Fruit fly (Drosophila melanogaster) whole organism, embryonic: ENCODE measurements around the gene Pp1-87B.

Experiments used
- B-H2 ChIP-seq: fragments of 200-800 bp; sonication (Bioruptor generic); optimal IDR thresholded peaks from 2 replicates; lab custom pipeline; 2018; ENCODE audit warnings: missing biosample characterization, mild to moderate bottlenecking, missing genetic modification characterization
- BEAF-32 ChIP-seq: fragments of 200-800 bp; sonication (Bioruptor generic); optimal IDR thresholded peaks from 3 replicates; lab custom pipeline; 2017; ENCODE audit warnings: missing biosample characterization, missing genetic modification characterization, mild to moderate bottlenecking, moderate library complexity, missing genetic modification reagents
- Bgb ChIP-seq: fragments of 200-800 bp; sonication (Bioruptor generic); IDR thresholded peaks from 2 replicates; pipeline ENCODE4 v1.3.6; 2022; ENCODE audit warnings: missing biosample characterization, missing genetic modification characterization; ENCODE audit not compliant: partially characterized antibody
- CG10321 ChIP-seq: fragments of 200-800 bp; sonication (Bioruptor generic); IDR thresholded peaks from 2 replicates; pipeline ENCODE4 v1.3.6; 2022; ENCODE audit warnings: missing biosample characterization, missing genetic modification characterization
- CG12299 ChIP-seq: fragments of 200-800 bp; sonication (Bioruptor generic); optimal IDR thresholded peaks from 2 replicates; lab custom pipeline; 2018; ENCODE audit warnings: missing biosample characterization, mild to moderate bottlenecking, missing genetic modification characterization
- CG17385 ChIP-seq: fragments of 200-800 bp; sonication (Bioruptor generic); optimal IDR thresholded peaks from 3 replicates; lab custom pipeline; 2018; ENCODE audit warnings: missing biosample characterization, mild to moderate bottlenecking, missing genetic modification characterization
- CG17829 ChIP-seq: fragments of 200-800 bp; optimal IDR thresholded peaks from 2 replicates; lab custom pipeline; 2019; ENCODE audit warnings: missing biosample characterization, mild to moderate bottlenecking, missing genetic modification characterization, moderate library complexity
- CG3065 ChIP-seq: fragments of 200-800 bp; sonication (Bioruptor generic); optimal IDR thresholded peaks from 2 replicates; lab custom pipeline; 2016; ENCODE audit warnings: missing biosample characterization, missing genetic modification characterization
- CG3407 ChIP-seq: fragments of 200-800 bp; sonication (Bioruptor generic); optimal IDR thresholded peaks from 2 replicates; lab custom pipeline; 2018; ENCODE audit warnings: missing biosample characterization, mild to moderate bottlenecking, missing genetic modification characterization
- CG3995 ChIP-seq: fragments of 200-800 bp; sonication (Bioruptor generic); optimal IDR thresholded peaks from 3 replicates; lab custom pipeline; 2016; ENCODE audit warnings: missing biosample characterization, missing genetic modification characterization
- CG4282 ChIP-seq: fragments of 200-800 bp; sonication (Bioruptor generic); optimal IDR thresholded peaks from 2 replicates; lab custom pipeline; 2016; ENCODE audit warnings: missing biosample characterization, missing genetic modification characterization
- CG4707 ChIP-seq: fragments of 200-800 bp; sonication (Bioruptor generic); optimal IDR thresholded peaks from 2 replicates; lab custom pipeline; 2018; ENCODE audit warnings: missing biosample characterization, mild to moderate bottlenecking, missing genetic modification characterization, moderate library complexity
- CG6654 ChIP-seq: fragments of 200-800 bp; sonication (Bioruptor generic); optimal IDR thresholded peaks from 2 replicates; lab custom pipeline; 2017; ENCODE audit warnings: missing biosample characterization, mild to moderate bottlenecking, missing genetic modification characterization
- CG7745 ChIP-seq: fragments of 200-800 bp; sonication (Bioruptor generic); optimal IDR thresholded peaks from 2 replicates; lab custom pipeline; 2018; ENCODE audit warnings: missing biosample characterization, mild to moderate bottlenecking, missing genetic modification characterization, moderate library complexity
- CG8765 ChIP-seq: fragments of 200-800 bp; sonication (Bioruptor generic); IDR thresholded peaks from 2 replicates; pipeline ENCODE4 v1.3.6; 2022; ENCODE audit warnings: missing biosample characterization, missing genetic modification characterization
- CG9727 ChIP-seq: fragments of 200-800 bp; sonication (Bioruptor generic); optimal IDR thresholded peaks from 3 replicates; lab custom pipeline; 2017; ENCODE audit warnings: missing biosample characterization, mild to moderate bottlenecking, missing genetic modification characterization
- CoRest ChIP-seq: fragments of 200-800 bp; sonication (Bioruptor generic); optimal IDR thresholded peaks from 3 replicates; lab custom pipeline; 2018; ENCODE audit warnings: missing biosample characterization, mild to moderate bottlenecking, missing genetic modification characterization, moderate library complexity
- HmgD ChIP-seq: fragments of 200-800 bp; sonication (Bioruptor generic); optimal IDR thresholded peaks from 3 replicates; lab custom pipeline; 2016; ENCODE audit warnings: missing biosample characterization, missing genetic modification characterization
- Hr78 ChIP-seq, 2 experiments: fragments of 200-800 bp in 1 of 2; fragments of >200 bp in 1 of 2; sonication (Bioruptor generic) in 1 of 2; optimal IDR thresholded peaks; 2 replicates each; lab custom pipeline; 2017 to 2019; ENCODE audit warnings: missing biosample characterization in 2 of 2, missing genetic modification characterization in 2 of 2, mild to moderate bottlenecking in 1 of 2, moderate library complexity in 1 of 2
- Meics ChIP-seq: fragments of 200-800 bp; sonication (Bioruptor generic); optimal IDR thresholded peaks from 2 replicates; lab custom pipeline; 2017; ENCODE audit warnings: missing biosample characterization, mild to moderate bottlenecking, missing genetic modification characterization
- Mes4 ChIP-seq: fragments of 200-800 bp; sonication (Bioruptor generic); optimal IDR thresholded peaks from 2 replicates; lab custom pipeline; 2016; ENCODE audit warnings: missing biosample characterization, missing genetic modification characterization
- Optix ChIP-seq: fragments of 200-800 bp; sonication (Bioruptor generic); IDR thresholded peaks from 3 replicates; pipeline ENCODE4 v1.3.6; 2022; ENCODE audit warnings: missing biosample characterization, missing genetic modification characterization
- Ptx1 ChIP-seq: fragments of 200-800 bp; sonication (Bioruptor generic); IDR thresholded peaks from 2 replicates; pipeline ENCODE4 v1.3.6; 2022; ENCODE audit warnings: missing biosample characterization, missing genetic modification characterization
- Rfx ChIP-seq: fragments of 200-800 bp; sonication (Bioruptor generic); IDR thresholded peaks from 2 replicates; pipeline ENCODE4 v1.3.6; 2022; ENCODE audit warnings: missing biosample characterization, missing genetic modification characterization
- TFAM ChIP-seq: fragments of 200-800 bp; sonication (Bioruptor generic); optimal IDR thresholded peaks from 2 replicates; lab custom pipeline; 2017; ENCODE audit warnings: missing biosample characterization, missing genetic modification characterization, inconsistent platforms
- ap ChIP-seq: fragments of 200-800 bp; sonication (Bioruptor generic); IDR thresholded peaks from 2 replicates; pipeline ENCODE4 v1.3.6; 2022; ENCODE audit warnings: missing biosample characterization, missing genetic modification characterization
- ara ChIP-seq: fragments of 200-800 bp; sonication (Bioruptor generic); IDR thresholded peaks from 2 replicates; pipeline ENCODE4 v1.3.6; 2022; ENCODE audit warnings: missing biosample characterization, missing genetic modification characterization
- bcd ChIP-seq: fragments of 200-800 bp; sonication (Bioruptor generic); optimal IDR thresholded peaks from 2 replicates; lab custom pipeline; 2017; ENCODE audit warnings: missing biosample characterization, mild to moderate bottlenecking, missing genetic modification characterization
- chif ChIP-seq, 2 experiments: fragments of 200-800 bp; sonication (Bioruptor generic); optimal IDR thresholded peaks; 3 replicates each; lab custom pipeline; 2016; ENCODE audit warnings: missing biosample characterization in 2 of 2, missing genetic modification characterization in 2 of 2
- dmrt11E ChIP-seq: fragments of 200-800 bp; sonication (Bioruptor generic); optimal IDR thresholded peaks from 3 replicates; lab custom pipeline; 2018; ENCODE audit warnings: missing biosample characterization, mild to moderate bottlenecking, missing genetic modification characterization, moderate library complexity
- emc ChIP-seq: fragments of 200-800 bp; sonication (Bioruptor generic); optimal IDR thresholded peaks from 2 replicates; lab custom pipeline; 2016; ENCODE audit warnings: missing biosample characterization, missing genetic modification characterization
- fd3F ChIP-seq: fragments of 200-800 bp; sonication (Bioruptor generic); optimal IDR thresholded peaks from 2 replicates; lab custom pipeline; 2018; ENCODE audit warnings: missing biosample characterization, mild to moderate bottlenecking, missing genetic modification characterization, moderate library complexity
- gce ChIP-seq: fragments of 200-800 bp; sonication (Bioruptor generic); IDR thresholded peaks from 3 replicates; pipeline ENCODE4 v1.3.6; 2022; ENCODE audit warnings: missing biosample characterization, missing genetic modification characterization
- grn ChIP-seq: fragments of 200-800 bp; sonication (Bioruptor generic); optimal IDR thresholded peaks from 3 replicates; lab custom pipeline; 2017; ENCODE audit warnings: missing biosample characterization, missing genetic modification characterization
- gsb ChIP-seq: fragments of 200-800 bp; sonication (Bioruptor generic); IDR thresholded peaks from 2 replicates; pipeline ENCODE4 v1.3.6; 2022; ENCODE audit warnings: missing biosample characterization, missing genetic modification characterization
- org-1 ChIP-seq: fragments of 200-800 bp; sonication (Bioruptor generic); optimal IDR thresholded peaks from 2 replicates; lab custom pipeline; 2017; ENCODE audit warnings: missing biosample characterization, missing genetic modification characterization
- pan ChIP-seq, 4 experiments: fragments of >200 bp in 3 of 4; fragments of 200-800 bp in 1 of 4; sonication (Bioruptor generic) in 1 of 4; optimal IDR thresholded peaks in 3 of 4; IDR thresholded peaks in 1 of 4; 2 replicates each; pipeline versions ENCODE4 v1.3.6 to Lab custom; 2017 to 2022; ENCODE audit warnings: missing biosample characterization in 2 of 4, missing genetic modification characterization in 2 of 4, mixed read lengths in 1 of 4
- phol ChIP-seq: fragments of 200-800 bp; sonication (Bioruptor generic); optimal IDR thresholded peaks from 3 replicates; lab custom pipeline; 2018; ENCODE audit warnings: missing biosample characterization, mild to moderate bottlenecking, missing genetic modification characterization, moderate library complexity
- pnt ChIP-seq: fragments of 200-800 bp; sonication (Bioruptor generic); optimal IDR thresholded peaks from 3 replicates; lab custom pipeline; 2016; ENCODE audit warnings: missing biosample characterization, missing genetic modification characterization
- salm ChIP-seq: fragments of 200-800 bp; sonication (Bioruptor generic); optimal IDR thresholded peaks from 2 replicates; lab custom pipeline; 2018; ENCODE audit warnings: missing biosample characterization, mild to moderate bottlenecking, missing genetic modification characterization
- sens-2 ChIP-seq: fragments of 200-800 bp; sonication (Bioruptor generic); IDR thresholded peaks from 2 replicates; pipeline ENCODE4 v1.3.6; 2022; ENCODE audit warnings: missing biosample characterization, missing genetic modification characterization
- slbo ChIP-seq: fragments of 200-800 bp; sonication (Bioruptor generic); IDR thresholded peaks from 2 replicates; pipeline ENCODE4 v1.3.6; 2022; ENCODE audit warnings: missing biosample characterization, missing genetic modification characterization
- sob ChIP-seq: fragments of 200-800 bp; sonication (Bioruptor generic); IDR thresholded peaks from 2 replicates; pipeline ENCODE4 v1.3.6; 2022; ENCODE audit warnings: missing biosample characterization, missing genetic modification characterization
- stc ChIP-seq: fragments of 200-800 bp; sonication (Bioruptor generic); IDR thresholded peaks from 2 replicates; pipeline ENCODE4 v1.3.6; 2022; ENCODE audit warnings: missing biosample characterization, missing genetic modification characterization
- tgo ChIP-seq: fragments of 200-800 bp; sonication (Bioruptor generic); IDR thresholded peaks from 3 replicates; pipeline ENCODE4 v1.3.6; 2022; ENCODE audit warnings: missing biosample characterization, missing genetic modification characterization
- wor ChIP-seq: fragments of 200-800 bp; sonication (Bioruptor generic); IDR thresholded peaks from 2 replicates; pipeline ENCODE4 v1.3.6; 2022; ENCODE audit warnings: missing biosample characterization, missing genetic modification characterization
- yki ChIP-seq: fragments of >200 bp; optimal IDR thresholded peaks from 3 replicates; lab custom pipeline; 2018
- zen ChIP-seq: fragments of 200-800 bp; sonication (Bioruptor generic); optimal IDR thresholded peaks from 3 replicates; lab custom pipeline; 2018; ENCODE audit warnings: missing biosample characterization, mild to moderate bottlenecking, missing genetic modification characterization, moderate library complexity
- zfh2 ChIP-seq: fragments of 200-800 bp; sonication (Bioruptor generic); optimal IDR thresholded peaks from 2 replicates; lab custom pipeline; 2016; ENCODE audit warnings: missing biosample characterization, missing genetic modification characterization

Pp1-87B gene

DNA sequence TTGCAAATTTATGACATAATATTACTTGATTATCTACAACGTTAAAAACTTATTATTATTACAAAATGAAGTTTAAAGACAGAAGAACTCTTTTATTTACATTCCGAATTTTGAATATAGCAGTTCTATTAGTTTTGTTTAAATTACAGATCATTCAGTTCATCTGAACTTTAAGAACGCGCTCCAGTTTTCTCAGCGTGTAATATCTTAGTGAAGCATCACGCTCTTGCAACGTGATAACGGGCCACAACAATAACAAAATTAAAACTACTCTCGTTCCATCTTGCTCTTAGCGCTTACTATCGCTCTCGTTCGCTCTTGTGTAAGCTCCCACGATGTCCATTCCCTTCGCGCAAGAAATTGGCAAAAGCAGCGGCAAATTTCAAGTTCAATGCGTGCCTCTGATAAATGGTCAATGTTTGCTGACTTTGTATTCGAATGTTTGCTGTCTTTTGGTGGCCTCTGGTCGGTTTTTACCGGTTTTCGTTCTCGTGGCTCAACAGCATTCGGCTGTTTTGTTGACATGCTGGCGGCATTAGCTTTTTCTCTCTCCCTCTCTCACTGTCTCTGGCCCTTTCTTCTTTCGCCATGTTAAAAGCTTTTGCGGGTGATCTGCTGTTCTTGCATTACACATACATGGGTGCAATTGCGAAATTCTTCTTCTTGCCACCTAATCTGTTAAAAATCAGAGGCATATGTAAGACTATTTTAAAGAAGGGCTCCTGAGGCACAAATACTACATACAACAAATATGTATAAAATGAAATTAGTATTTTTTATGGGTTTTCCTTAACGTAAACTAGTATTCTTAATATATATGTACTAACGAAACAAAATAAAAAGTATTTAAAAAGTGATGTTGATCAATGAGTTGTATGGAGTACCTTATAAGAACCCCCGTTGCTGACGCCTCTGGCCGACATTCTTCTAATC is 17.1 kb upstream of the Pp1-87B start (continued):
- TF ChIP-seq stc (GFP tag; lab: Robert Waterston, UW) = 0 out of 2 replicates have a peak, but pooled peaks have one; percentile 24
- TF ChIP-seq fd3F (GFP tag; lab: Kevin White, UChicago) = no peak
- no peak for TF ChIP-seq dmrt11E (tag; lab: Kevin White, UChicago)
- TF ChIP-seq CG7745 (tag; lab: Kevin White, UChicago) = no peak
- no peak for TF ChIP-seq salm (tag; lab: Kevin White, UChicago)
- peak in 1 of 2 experiments; percentile 21 for TF ChIP-seq Hr78 (GFP tag; optimal IDR thresholded peaks at IDR 0.05; lab: Kevin White, UChicago)
- peak; percentile 76 for TF ChIP-seq CG10321 (GFP tag; lab: Robert Waterston, UW)
- no peak for TF ChIP-seq gsb (GFP tag; lab: Robert Waterston, UW)
- TF ChIP-seq B-H2 (GFP tag; lab: Kevin White, UChicago) = no peak
- TF ChIP-seq slbo (GFP tag; lab: Robert Waterston, UW) = peak; percentile 51; the same call in 1 of the 2 replicates
- TF ChIP-seq Optix (GFP tag; lab: Robert Waterston, UW) = no peak
- no peak for TF ChIP-seq grn (GFP tag; lab: Kevin White, UChicago)
- no peak for TF ChIP-seq TFAM (GFP tag; lab: Kevin White, UChicago)
- TF ChIP-seq CG3065 (GFP tag; lab: Kevin White, UChicago) = no peak
- no peak for TF ChIP-seq sob (GFP tag; lab: Robert Waterston, UW)
- TF ChIP-seq emc = no peak
- TF ChIP-seq CG6654 (GFP tag; lab: Kevin White, UChicago) = no peak
- peak; percentile 41 for TF ChIP-seq CG3995 (GFP tag; lab: Kevin White, UChicago)
- TF ChIP-seq ara (GFP tag; lab: Robert Waterston, UW) = no peak
- peak; percentile 44 for TF ChIP-seq CG9727 (GFP tag; lab: Kevin White, UChicago)
- TF ChIP-seq Meics = peak; percentile 60
- peak; percentile 3 for TF ChIP-seq org-1 (GFP tag; lab: Kevin White, UChicago)
- TF ChIP-seq Mes4 (GFP tag; lab: Kevin White, UChicago) = no peak
- TF ChIP-seq pnt (GFP tag; lab: Kevin White, UChicago) = no peak
- peak; percentile 21 for TF ChIP-seq zfh2 (GFP tag; lab: Kevin White, UChicago)
- TF ChIP-seq wor (GFP tag; lab: Robert Waterston, UW) = no peak
- TF ChIP-seq BEAF-32 (GFP tag; lab: Kevin White, UChicago) = no peak
- peak; percentile 29; the same call in 1 of the 2 replicates for TF ChIP-seq Ptx1
- TF ChIP-seq CG12299 (tag; lab: Kevin White, UChicago) = no peak
- TF ChIP-seq bcd = peak; percentile 13
- TF ChIP-seq tgo = no peak
- no peak for TF ChIP-seq gce (GFP tag; lab: Robert Waterston, UW)
- no peak for TF ChIP-seq zen (tag; lab: Kevin White, UChicago)
- TF ChIP-seq chif (GFP tag; optimal IDR thresholded peaks at IDR 0.05; lab: Kevin White, UChicago) = no peak
- TF ChIP-seq pan (optimal IDR thresholded peaks at IDR 0.05; lab: Kevin White, UChicago) = no peak
- no peak for TF ChIP-seq pan (GFP tag; optimal IDR thresholded peaks at IDR 0.05 in 1 of 2, IDR thresholded peaks at IDR 0.05 in 1 of 2)
- TF ChIP-seq sens-2 (GFP tag; lab: Robert Waterston, UW) = no peak
- peak; percentile 13 for TF ChIP-seq CG17385 (GFP tag; lab: Kevin White, UChicago)
- TF ChIP-seq Rfx = peak; percentile 44
- TF ChIP-seq CG4282 = no peak
- peak; percentile 2 for TF ChIP-seq CG17829 (tag; lab: Kevin White, UChicago)
- TF ChIP-seq CG3407 (GFP tag; lab: Kevin White, UChicago) = no peak
- no peak for TF ChIP-seq Bgb (GFP tag; lab: Robert Waterston, UW)
- no peak for TF ChIP-seq ap (GFP tag; lab: Robert Waterston, UW)
- TF ChIP-seq HmgD (GFP tag; lab: Kevin White, UChicago) = no peak
- no peak for TF ChIP-seq CG4707
- TF ChIP-seq CG8765 (GFP tag; lab: Robert Waterston, UW) = no peak
- TF ChIP-seq yki = no peak
- peak; percentile 1 for TF ChIP-seq phol (tag; lab: Kevin White, UChicago)
- TF ChIP-seq CoRest (tag; lab: Kevin White, UChicago) = peak; percentile 58
